Fruit fly (Drosophila melanogaster): ENCODE measurements around the gene Cip4.

- TF ChIP-seq psq (optimal IDR thresholded peaks at IDR 0.05) (no peak), ttk (optimal IDR thresholded peaks at IDR 0.05) (no peak)
These were observed 8.1 kb upstream of the Cip4 start for dm6 chr3L:4371978-4372377.

Measured in Kc167 (cell line).